Fruit fly (Drosophila melanogaster) whole organism, embryonic: Measurements from ENCODE around the gene Ykt6.
A peak's percentile ranks its signal among the peaks of the same experiment; 100 is the strongest.

Experiments
- Adf1 ChIP-seq: fragments of 200-800 bp; sonication (Bioruptor generic); IDR thresholded peaks from 2 replicates; pipeline ENCODE4 v1.3.6; 2022; ENCODE audit warnings: missing biosample characterization, missing genetic modification characterization
- BtbVII ChIP-seq: fragments of 200-800 bp; sonication (Bioruptor generic); optimal IDR thresholded peaks from 3 replicates; lab custom pipeline; 2017; ENCODE audit warnings: missing biosample characterization, mild to moderate bottlenecking, missing genetic modification characterization
- CG10565 ChIP-seq: fragments of 200-800 bp; sonication (Bioruptor generic); optimal IDR thresholded peaks from 3 replicates; lab custom pipeline; 2016; ENCODE audit warnings: missing biosample characterization, mild to moderate bottlenecking, missing genetic modification characterization
- CG12391 ChIP-seq: fragments of 200-800 bp; sonication (Bioruptor generic); optimal IDR thresholded peaks from 3 replicates; lab custom pipeline; 2018; ENCODE audit warnings: missing biosample characterization, mild to moderate bottlenecking, missing genetic modification characterization, moderate library complexity
- CG14014 ChIP-seq: fragments of 200-800 bp; sonication (Bioruptor generic); IDR thresholded peaks from 2 replicates; pipeline ENCODE4 v1.3.6; 2022; ENCODE audit warnings: missing biosample characterization, missing genetic modification characterization
- CG14860 ChIP-seq: fragments of 200-800 bp; sonication (Bioruptor generic); IDR thresholded peaks from 3 replicates; pipeline ENCODE4 v1.3.6; 2022; ENCODE audit warnings: missing biosample characterization, missing genetic modification characterization; ENCODE audit not compliant: partially characterized antibody
- CG15011 ChIP-seq: fragments of 200-800 bp; sonication (Bioruptor generic); optimal IDR thresholded peaks from 3 replicates; lab custom pipeline; 2018; ENCODE audit warnings: missing biosample characterization, mild to moderate bottlenecking, missing genetic modification characterization
- CG15514 ChIP-seq: fragments of 200-800 bp; sonication (Bioruptor generic); optimal IDR thresholded peaks from 3 replicates; lab custom pipeline; 2017; ENCODE audit warnings: missing biosample characterization, missing genetic modification characterization, mild to moderate bottlenecking, moderate library complexity, missing genetic modification reagents
- CG17612 ChIP-seq: fragments of 200-800 bp; sonication (Bioruptor generic); IDR thresholded peaks from 2 replicates; pipeline ENCODE4 v1.3.6; 2022; ENCODE audit warnings: missing biosample characterization, missing genetic modification characterization
- CG30431 ChIP-seq: fragments of 200-800 bp; sonication (Bioruptor generic); optimal IDR thresholded peaks from 2 replicates; lab custom pipeline; 2017; ENCODE audit warnings: missing biosample characterization, missing genetic modification characterization
- CG32772 ChIP-seq: fragments of 200-800 bp; sonication (Bioruptor generic); IDR thresholded peaks from 2 replicates; pipeline ENCODE4 v1.3.6; 2022; ENCODE audit warnings: missing biosample characterization, missing genetic modification characterization
- CG33213 ChIP-seq: fragments of 200-800 bp; sonication (Bioruptor generic); optimal IDR thresholded peaks from 3 replicates; lab custom pipeline; 2016; ENCODE audit warnings: missing biosample characterization, missing genetic modification characterization
- CG4820 ChIP-seq: fragments of 200-800 bp; sonication (Bioruptor generic); optimal IDR thresholded peaks from 3 replicates; lab custom pipeline; 2016; ENCODE audit warnings: missing biosample characterization, missing genetic modification characterization
- CG5245 ChIP-seq: fragments of 200-800 bp; sonication (Bioruptor generic); optimal IDR thresholded peaks from 3 replicates; lab custom pipeline; 2016; ENCODE audit warnings: missing biosample characterization, missing genetic modification characterization
- CG6175 ChIP-seq: fragments of 200-800 bp; sonication (Bioruptor generic); IDR thresholded peaks from 3 replicates; pipeline ENCODE4 v1.3.6; 2022; ENCODE audit warnings: missing biosample characterization, missing genetic modification characterization
- CG6683 ChIP-seq: fragments of 200-800 bp; sonication (Bioruptor generic); optimal IDR thresholded peaks from 2 replicates; lab custom pipeline; 2017; ENCODE audit warnings: missing biosample characterization, mild to moderate bottlenecking, missing genetic modification characterization, missing genetic modification reagents
- CG7271 ChIP-seq: fragments of 200-800 bp; sonication (Bioruptor generic); optimal IDR thresholded peaks from 2 replicates; lab custom pipeline; 2018; ENCODE audit warnings: missing biosample characterization, mild to moderate bottlenecking, missing genetic modification characterization, moderate library complexity
- CG8478 ChIP-seq: fragments of >200 bp; optimal IDR thresholded peaks from 2 replicates; lab custom pipeline; 2018
- CG9437 ChIP-seq: fragments of 200-800 bp; sonication (Bioruptor generic); optimal IDR thresholded peaks from 2 replicates; lab custom pipeline; 2018; ENCODE audit warnings: missing biosample characterization, mild to moderate bottlenecking, missing genetic modification characterization
- CG9797 ChIP-seq: fragments of 200-800 bp; sonication (Bioruptor generic); optimal IDR thresholded peaks from 3 replicates; lab custom pipeline; 2018; ENCODE audit warnings: missing biosample characterization, mild to moderate bottlenecking, missing genetic modification characterization
- CoRest ChIP-seq: fragments of 200-800 bp; sonication (Bioruptor generic); optimal IDR thresholded peaks from 3 replicates; lab custom pipeline; 2018; ENCODE audit warnings: missing biosample characterization, mild to moderate bottlenecking, missing genetic modification characterization, moderate library complexity
- D ChIP-seq, 2 experiments: fragments of 200-800 bp in 1 of 2; fragments of >200 bp in 1 of 2; sonication (Bioruptor generic) in 1 of 2; optimal IDR thresholded peaks; 2 replicates in 1 of 2; 3 replicates in 1 of 2; lab custom pipeline; 2017; ENCODE audit warnings: mild to moderate bottlenecking in 1 of 2, missing biosample characterization in 1 of 2, missing genetic modification characterization in 1 of 2, missing genetic modification reagents in 1 of 2
- Dad ChIP-seq: fragments of 200-800 bp; sonication (Bioruptor generic); optimal IDR thresholded peaks from 3 replicates; lab custom pipeline; 2016; ENCODE audit warnings: missing biosample characterization, missing genetic modification characterization
- Dek ChIP-seq: fragments of 200-800 bp; sonication (Bioruptor generic); optimal IDR thresholded peaks from 3 replicates; lab custom pipeline; 2019; ENCODE audit warnings: missing biosample characterization, mild to moderate bottlenecking, missing genetic modification characterization, moderate library complexity
- Drgx ChIP-seq: fragments of 200-800 bp; sonication (Bioruptor generic); IDR thresholded peaks from 2 replicates; pipeline ENCODE4 v1.3.6; 2022; ENCODE audit warnings: missing biosample characterization, missing genetic modification characterization
- HHEX ChIP-seq: fragments of 200-800 bp; sonication (Bioruptor generic); optimal IDR thresholded peaks from 3 replicates; lab custom pipeline; 2017; ENCODE audit warnings: missing biosample characterization, mild to moderate bottlenecking, missing genetic modification characterization, missing genetic modification reagents
- Meics ChIP-seq: fragments of 200-800 bp; sonication (Bioruptor generic); optimal IDR thresholded peaks from 2 replicates; lab custom pipeline; 2017; ENCODE audit warnings: missing biosample characterization, mild to moderate bottlenecking, missing genetic modification characterization
- NfI ChIP-seq: fragments of 200-800 bp; sonication (Bioruptor generic); optimal IDR thresholded peaks from 3 replicates; lab custom pipeline; 2018; ENCODE audit warnings: missing biosample characterization, mild to moderate bottlenecking, missing genetic modification characterization, moderate library complexity
- Spps ChIP-seq: fragments of 200-800 bp; sonication (Bioruptor generic); optimal IDR thresholded peaks from 2 replicates; lab custom pipeline; 2018; ENCODE audit warnings: missing biosample characterization, mild to moderate bottlenecking, missing genetic modification characterization
- Sry-β ChIP-seq: fragments of 200-800 bp; sonication (Bioruptor generic); optimal IDR thresholded peaks from 2 replicates; lab custom pipeline; 2018; ENCODE audit warnings: missing biosample characterization, mild to moderate bottlenecking, missing genetic modification characterization, moderate library complexity
- Xbp1 ChIP-seq: fragments of 200-800 bp; sonication (Bioruptor generic); optimal IDR thresholded peaks from 3 replicates; lab custom pipeline; 2016; ENCODE audit warnings: missing biosample characterization, mild to moderate bottlenecking, missing genetic modification characterization
- amos ChIP-seq: fragments of 200-800 bp; sonication (Bioruptor generic); IDR thresholded peaks from 2 replicates; pipeline ENCODE4 v1.3.6; 2022; ENCODE audit warnings: missing biosample characterization, missing genetic modification characterization; ENCODE audit not compliant: partially characterized antibody
- ase ChIP-seq: fragments of 200-800 bp; sonication (Bioruptor generic); IDR thresholded peaks from 3 replicates; pipeline ENCODE4 v1.3.6; 2022; ENCODE audit warnings: missing biosample characterization, missing genetic modification characterization
- cato ChIP-seq: fragments of 200-800 bp; sonication (Bioruptor generic); optimal IDR thresholded peaks from 2 replicates; lab custom pipeline; 2016; ENCODE audit warnings: missing biosample characterization, missing genetic modification characterization, borderline replicate concordance
- chif ChIP-seq, 2 experiments: fragments of 200-800 bp; sonication (Bioruptor generic); optimal IDR thresholded peaks; 3 replicates each; lab custom pipeline; 2016; ENCODE audit warnings: missing biosample characterization in 2 of 2, missing genetic modification characterization in 2 of 2
- chinmo ChIP-seq: fragments of 200-800 bp; sonication (Bioruptor generic); IDR thresholded peaks from 4 replicates; pipeline ENCODE4 v1.3.6; 2022; ENCODE audit warnings: missing biosample characterization, missing genetic modification characterization; ENCODE audit not compliant: partially characterized antibody
- dan ChIP-seq: fragments of 200-800 bp; sonication (Bioruptor generic); IDR thresholded peaks from 2 replicates; pipeline ENCODE4 v1.3.6; 2022; ENCODE audit warnings: missing biosample characterization, missing genetic modification characterization
- eve ChIP-seq, 2 experiments: fragments of >200 bp; optimal IDR thresholded peaks; 2 replicates each; lab custom pipeline; 2017; ENCODE audit warnings: missing biosample characterization in 2 of 2, missing genetic modification characterization in 2 of 2
- fd102C ChIP-seq: fragments of 200-800 bp; sonication (Bioruptor generic); optimal IDR thresholded peaks from 2 replicates; lab custom pipeline; 2018; ENCODE audit warnings: missing biosample characterization, mild to moderate bottlenecking, missing genetic modification characterization, moderate library complexity
- kay ChIP-seq: fragments of 200-800 bp; sonication (Bioruptor generic); optimal IDR thresholded peaks from 2 replicates; lab custom pipeline; 2016; ENCODE audit warnings: missing biosample characterization, missing genetic modification characterization
- maf-S ChIP-seq: fragments of 200-800 bp; sonication (Bioruptor generic); optimal IDR thresholded peaks from 2 replicates; lab custom pipeline; 2016; ENCODE audit warnings: missing biosample characterization, missing genetic modification characterization
- org-1 ChIP-seq: fragments of 200-800 bp; sonication (Bioruptor generic); optimal IDR thresholded peaks from 2 replicates; lab custom pipeline; 2017; ENCODE audit warnings: missing biosample characterization, missing genetic modification characterization
- prd ChIP-seq, 3 experiments: fragments of >200 bp in 2 of 3; fragments of 200-800 bp in 1 of 3; sonication (Bioruptor generic) in 1 of 3; optimal IDR thresholded peaks in 2 of 3; IDR thresholded peaks in 1 of 3; 2 replicates in 2 of 3; 3 replicates in 1 of 3; pipeline versions ENCODE4 v1.3.6 to Lab custom; 2017 to 2022; ENCODE audit warnings: missing biosample characterization in 1 of 3, missing genetic modification characterization in 1 of 3
- sd ChIP-seq: fragments of 200-800 bp; sonication (Bioruptor generic); optimal IDR thresholded peaks from 3 replicates; lab custom pipeline; 2018; ENCODE audit warnings: missing biosample characterization, mild to moderate bottlenecking, missing genetic modification characterization, moderate library complexity
- slbo ChIP-seq: fragments of 200-800 bp; sonication (Bioruptor generic); IDR thresholded peaks from 2 replicates; pipeline ENCODE4 v1.3.6; 2022; ENCODE audit warnings: missing biosample characterization, missing genetic modification characterization
- sug ChIP-seq: fragments of 200-800 bp; optimal IDR thresholded peaks from 2 replicates; lab custom pipeline; 2019; ENCODE audit warnings: missing biosample characterization, mild to moderate bottlenecking, missing genetic modification characterization, moderate library complexity
- zen2 ChIP-seq: fragments of 200-800 bp; sonication (Bioruptor generic); IDR thresholded peaks from 3 replicates; pipeline ENCODE4 v1.3.6; 2022; ENCODE audit warnings: missing biosample characterization, missing genetic modification characterization; ENCODE audit not compliant: partially characterized antibody

The Ykt6 gene

DNA sequence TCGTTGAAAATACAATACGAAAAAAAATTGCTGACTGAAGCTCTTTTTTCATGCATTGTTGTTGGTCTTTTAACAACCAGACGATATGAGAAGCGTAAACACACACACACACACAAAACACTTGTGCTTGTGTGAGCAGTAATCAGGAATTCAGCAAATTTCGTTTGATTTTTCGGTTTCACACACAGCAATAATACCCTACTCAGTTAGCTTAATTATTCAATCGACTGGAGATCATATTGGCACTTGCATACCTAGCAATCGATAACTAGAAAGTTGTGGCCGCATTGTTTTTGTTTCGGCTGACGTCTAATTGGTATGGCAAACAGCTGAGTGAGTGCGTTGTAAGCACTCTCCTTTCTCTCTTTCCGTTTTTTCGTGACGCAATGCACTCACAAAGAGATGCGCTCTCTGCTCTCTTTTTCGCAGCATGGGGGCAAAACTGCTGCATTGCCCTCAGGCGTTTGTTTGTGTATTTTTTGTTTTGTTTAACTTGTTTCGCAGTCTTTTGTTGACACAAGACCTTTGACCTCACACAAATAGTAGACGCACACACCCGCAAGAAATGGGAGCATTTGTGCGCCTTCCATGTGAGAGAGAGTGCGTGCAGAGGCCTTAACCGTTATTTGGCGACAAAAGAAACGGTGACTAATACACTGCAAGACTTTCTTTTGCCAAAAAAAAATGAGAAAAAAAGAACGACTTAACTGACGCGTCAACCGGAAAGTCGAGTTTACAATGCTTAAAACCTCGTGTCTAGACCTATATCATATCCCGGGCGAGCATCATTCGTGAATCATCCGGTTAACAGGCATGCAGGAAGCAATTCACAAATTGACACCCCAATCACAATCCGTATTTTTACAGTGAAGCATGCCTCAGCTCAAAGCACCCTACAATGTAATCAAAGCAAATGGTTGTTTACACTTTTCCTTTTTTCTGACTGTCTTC lies 24.8 kb downstream of the Ykt6 start (continued):
- TF ChIP-seq eve (GFP tag; optimal IDR thresholded peaks at IDR 0.05; lab: Kevin White, UChicago) (no peak), Drgx (GFP tag; lab: Robert Waterston, UW) (peak; percentile 62), cato (GFP tag; lab: Kevin White, UChicago) (no peak), Adf1 (GFP tag; lab: Robert Waterston, UW) (peak; percentile 50; the same call in 1 of the 2 replicates), CoRest (tag; lab: Kevin White, UChicago) (peak; percentile 29), CG17612 (GFP tag; lab: Robert Waterston, UW) (no peak), Dad (GFP tag; lab: Kevin White, UChicago) (no peak), CG32772 (GFP tag; lab: Robert Waterston, UW) (0 out of 2 replicates have a peak, but pooled peaks have one; percentile 33), CG10565 (GFP tag; lab: Kevin White, UChicago) (no peak), sd (tag; lab: Kevin White, UChicago) (peak; percentile 91), CG14014 (GFP tag; lab: Robert Waterston, UW) (no peak), dan (no peak), CG9797 (GFP tag; lab: Kevin White, UChicago) (no peak), maf-S (GFP tag; lab: Kevin White, UChicago) (no peak), slbo (GFP tag; lab: Robert Waterston, UW) (peak; percentile 57), CG14860 (GFP tag; lab: Robert Waterston, UW) (no peak), Dek (tag; lab: Kevin White, UChicago) (no peak), BtbVII (GFP tag; lab: Kevin White, UChicago) (no peak), CG15011 (no peak), CG7271 (tag; lab: Kevin White, UChicago) (no peak), sug (peak; percentile 47), chinmo (GFP tag; lab: Robert Waterston, UW) (peak; percentile 6; the same call in 1 of the 4 replicates), CG9437 (no peak), HHEX (no peak), CG15514 (GFP tag; lab: Kevin White, UChicago) (peak; percentile 26), CG6175 (GFP tag; lab: Robert Waterston, UW) (0 out of 3 replicates have a peak, but pooled peaks have one; percentile 10), ase (GFP tag; lab: Robert Waterston, UW) (no peak), CG8478 (lab: Kevin White, UChicago) (no peak), zen2 (no peak), Meics (GFP tag; lab: Kevin White, UChicago) (peak; percentile 35), CG5245 (GFP tag; lab: Kevin White, UChicago) (no peak), kay (no peak), NfI (GFP tag; lab: Kevin White, UChicago) (peak; percentile 36), CG12391 (no peak), org-1 (GFP tag; lab: Kevin White, UChicago) (no peak), chif (GFP tag; optimal IDR thresholded peaks at IDR 0.05; lab: Kevin White, UChicago) (peak in 1 of 2 experiments; percentile 46), Spps (tag; lab: Kevin White, UChicago) (no peak), fd102C (GFP tag; lab: Kevin White, UChicago) (no peak), prd (optimal IDR thresholded peaks at IDR 0.05; lab: Kevin White, UChicago) (no peak), prd (GFP tag; IDR thresholded peaks at IDR 0.05; lab: Robert Waterston, UW) (peak; percentile 34; the same call in 1 of the 3 replicates), amos (GFP tag; lab: Robert Waterston, UW) (no peak), D (optimal IDR thresholded peaks at IDR 0.05; lab: Kevin White, UChicago) (no peak), D (GFP tag; optimal IDR thresholded peaks at IDR 0.05; lab: Kevin White, UChicago) (no peak), CG30431 (GFP tag; lab: Kevin White, UChicago) (peak; percentile 19), CG6683 (no peak), Sry-β (GFP tag; lab: Kevin White, UChicago) (no peak), CG4820 (peak; percentile 8), Xbp1 (GFP tag; lab: Kevin White, UChicago) (peak; percentile 41), CG33213 (GFP tag; lab: Kevin White, UChicago) (no peak)
